Worm (Caenorhabditis elegans): ENCODE data around the gene Y54G2A.48.

DNA sequence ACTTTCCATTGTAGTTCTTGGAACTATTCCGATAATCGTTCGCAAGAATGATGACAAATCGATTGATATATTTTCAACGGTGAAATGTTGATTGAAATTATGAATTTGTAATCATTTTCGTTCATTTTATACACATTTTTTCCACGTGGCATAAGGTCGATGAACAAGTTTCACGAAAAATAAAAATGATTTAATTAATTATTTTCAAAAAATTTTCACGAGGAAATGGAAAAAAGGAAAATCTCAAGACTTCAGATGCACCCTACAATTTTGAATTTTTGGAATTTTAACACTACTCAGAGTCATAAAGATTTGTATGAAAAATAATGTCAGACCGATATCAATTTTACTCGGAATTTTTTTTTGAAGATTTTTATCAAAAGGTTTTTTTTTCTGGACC is 12.9 kb downstream of the Y54G2A.48 start, which contains the start of gene Y54G2A.13:
- TF ChIP-seq ref-1 (GFP tag; conservative IDR thresholded peaks at IDR 0.05) (no peak), T22C8.4 (GFP tag; IDR thresholded peaks at IDR 0.05) (no peak)
